Fruit fly (Drosophila melanogaster): ENCODE measurements around the gene ChT.

ChT gene

DNA sequence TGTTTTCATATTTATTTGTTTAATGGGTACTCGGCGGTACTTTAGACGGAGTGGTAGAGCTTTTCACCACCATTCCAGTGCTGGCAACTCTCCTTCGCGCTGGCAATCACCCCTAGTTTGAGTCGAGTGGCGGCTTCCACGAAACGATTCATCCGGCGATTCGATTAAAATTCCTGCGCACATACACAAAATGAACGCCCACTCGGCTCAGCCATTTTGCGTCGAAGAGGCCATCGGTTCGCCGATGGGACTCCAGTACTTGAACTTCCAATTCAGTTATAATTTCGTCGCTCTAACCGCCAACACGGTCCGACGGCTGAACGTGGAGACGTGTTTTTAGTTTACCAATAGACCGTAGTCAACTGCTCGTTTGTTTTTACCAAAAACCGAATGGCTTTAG lies at the start of gene ChT, which contains the start of gene CG46318:
Gene ChT, plus strand, starts transcription at position 273 of the 400 bp plus-strand sequence.
Gene CG46318, plus strand, starts transcription at position 273 of the 400 bp plus-strand sequence.
- TF ChIP-seq Sin3A (optimal IDR thresholded peaks at IDR 0.05) (no peak), h (optimal IDR thresholded peaks at IDR 0.05) (no peak), psq (optimal IDR thresholded peaks at IDR 0.05) (no peak), Myc (optimal IDR thresholded peaks at IDR 0.05) (no peak), ttk (optimal IDR thresholded peaks at IDR 0.05) (no peak), insv (optimal IDR thresholded peaks at IDR 0.05) (no peak)

DNA sequence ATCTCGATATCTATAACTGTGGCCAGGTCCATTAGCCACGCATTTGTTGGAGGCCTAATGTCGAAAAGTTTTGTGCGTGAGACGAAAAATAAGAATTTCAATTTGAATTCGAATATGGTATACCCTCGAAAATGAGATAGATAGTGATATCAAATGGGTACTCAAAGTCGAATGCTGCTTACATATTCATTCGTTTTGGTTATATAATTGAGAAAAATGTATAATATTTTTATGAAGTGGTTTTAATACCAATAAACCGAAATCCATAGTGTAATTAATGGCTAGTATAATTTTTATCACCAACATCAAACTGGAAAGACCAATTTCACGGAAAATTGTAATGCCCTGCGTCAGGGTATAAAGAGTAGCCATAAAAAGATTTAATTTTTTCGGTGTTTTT lies 47.3 kb upstream of the ChT start:
- TF ChIP-seq Sin3A (optimal IDR thresholded peaks at IDR 0.05) (no peak), h (optimal IDR thresholded peaks at IDR 0.05) (no peak), ttk (optimal IDR thresholded peaks at IDR 0.05) (no peak), psq (optimal IDR thresholded peaks at IDR 0.05) (no peak), Myc (optimal IDR thresholded peaks at IDR 0.05) (no peak), insv (optimal IDR thresholded peaks at IDR 0.05) (no peak)

DNA sequence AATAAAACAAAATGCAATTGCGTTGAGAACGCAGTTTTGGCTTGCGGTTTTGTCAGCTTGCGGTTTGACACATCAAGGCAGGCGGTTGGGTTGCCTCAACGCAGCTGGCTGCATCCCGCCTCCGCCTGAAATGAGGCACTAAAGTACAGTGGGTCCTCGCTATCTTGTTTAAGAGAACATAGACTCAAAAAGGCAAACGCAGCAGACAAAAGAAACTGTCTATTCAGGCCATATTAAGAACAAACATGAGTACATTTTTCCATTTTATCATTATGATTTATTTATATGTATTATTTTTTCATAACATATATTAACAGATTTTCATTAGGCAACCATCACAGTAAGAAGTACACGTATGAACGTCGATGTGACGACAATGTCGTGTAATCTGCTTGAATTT lies 40.7 kb upstream of the ChT start:
- no peak for TF ChIP-seq Sin3A (optimal IDR thresholded peaks at IDR 0.05)
- TF ChIP-seq insv (optimal IDR thresholded peaks at IDR 0.05) = no peak
- no peak for TF ChIP-seq h (optimal IDR thresholded peaks at IDR 0.05)
- TF ChIP-seq ttk (optimal IDR thresholded peaks at IDR 0.05) = no peak
- no peak for TF ChIP-seq Myc (optimal IDR thresholded peaks at IDR 0.05)
- no peak for TF ChIP-seq psq (optimal IDR thresholded peaks at IDR 0.05)

DNA sequence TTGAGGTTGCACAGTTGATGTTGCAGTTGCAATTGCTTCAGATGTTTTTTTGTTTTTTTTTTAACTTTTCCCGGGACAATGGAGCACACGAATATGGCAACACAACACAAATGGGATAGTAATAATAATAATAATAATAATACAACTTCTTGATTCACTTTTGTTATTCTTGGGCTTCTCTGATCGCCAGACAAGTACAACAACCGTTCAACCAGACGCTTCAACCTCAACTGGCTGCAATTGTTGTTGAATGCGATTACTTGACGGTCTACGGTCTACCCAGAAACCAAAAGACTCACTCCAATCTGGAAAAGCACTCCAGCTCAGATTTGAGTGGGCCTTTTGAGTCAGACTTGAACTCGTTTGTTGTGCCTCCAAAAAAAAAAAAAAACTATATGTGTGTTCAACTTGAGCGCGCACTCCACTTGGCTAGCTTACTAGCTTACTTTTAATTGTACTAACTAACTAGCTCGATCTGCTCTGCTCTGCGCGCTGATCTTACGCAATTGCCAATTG lies 39.1 kb upstream of the ChT start, which contains the start of gene CG14301:
Gene CG14301, minus strand, starts transcription at position 216 of the 516 bp plus-strand sequence.
- TF ChIP-seq h (optimal IDR thresholded peaks at IDR 0.05) (no peak), insv (optimal IDR thresholded peaks at IDR 0.05) (no peak), psq (optimal IDR thresholded peaks at IDR 0.05) (no peak), ttk (optimal IDR thresholded peaks at IDR 0.05) (no peak), Sin3A (optimal IDR thresholded peaks at IDR 0.05) (no peak)

DNA sequence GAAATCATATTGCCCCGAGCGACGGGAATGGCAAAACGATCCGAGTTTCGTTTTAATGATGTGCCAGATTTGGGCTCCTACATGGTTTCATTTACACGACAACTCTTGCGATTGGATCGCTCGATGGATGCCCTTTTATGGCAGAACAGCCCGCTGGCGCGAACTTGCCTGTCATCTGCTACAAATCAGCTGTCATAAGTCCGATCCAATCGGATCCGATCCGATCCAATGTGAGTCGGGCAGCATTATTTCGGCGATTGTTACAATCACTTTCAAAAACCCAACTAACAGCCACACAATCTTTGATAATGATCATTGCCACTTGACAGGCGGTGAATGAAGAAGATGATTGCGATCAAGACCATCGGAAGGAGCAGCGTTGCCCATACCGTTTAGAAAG lies 36.8 kb upstream of the ChT start:
- TF ChIP-seq Myc (optimal IDR thresholded peaks at IDR 0.05) (no peak), h (optimal IDR thresholded peaks at IDR 0.05) (no peak), ttk (optimal IDR thresholded peaks at IDR 0.05) (no peak), Sin3A (optimal IDR thresholded peaks at IDR 0.05) (no peak), insv (optimal IDR thresholded peaks at IDR 0.05) (no peak), psq (optimal IDR thresholded peaks at IDR 0.05) (no peak)

DNA sequence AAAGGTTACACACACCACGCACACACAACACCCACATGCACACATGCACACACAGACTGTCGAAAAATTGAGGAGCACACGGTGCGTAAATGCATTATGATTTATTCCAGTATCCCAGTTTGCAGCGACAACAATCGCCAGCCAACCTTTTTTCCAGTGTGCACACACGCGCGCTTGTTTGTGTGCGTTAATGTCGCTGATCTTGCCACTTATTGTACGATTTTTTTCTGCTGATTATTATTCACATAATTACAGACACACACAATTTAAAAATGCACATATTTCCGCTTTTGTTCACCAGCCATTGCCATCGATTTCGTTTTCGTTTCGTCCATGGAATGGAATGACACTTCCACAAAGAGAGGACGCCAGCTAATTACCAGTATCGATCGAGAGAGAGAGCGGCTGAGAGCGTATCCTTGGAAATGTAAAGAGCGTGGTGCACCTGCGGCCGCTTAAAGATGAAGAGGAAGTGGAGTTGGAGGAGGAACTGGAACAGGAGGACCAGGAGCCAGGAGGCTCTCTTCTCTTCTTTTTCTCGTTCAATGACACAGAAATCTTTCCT lies 21.9 kb upstream of the ChT start:
- no peak for TF ChIP-seq h (optimal IDR thresholded peaks at IDR 0.05)

DNA sequence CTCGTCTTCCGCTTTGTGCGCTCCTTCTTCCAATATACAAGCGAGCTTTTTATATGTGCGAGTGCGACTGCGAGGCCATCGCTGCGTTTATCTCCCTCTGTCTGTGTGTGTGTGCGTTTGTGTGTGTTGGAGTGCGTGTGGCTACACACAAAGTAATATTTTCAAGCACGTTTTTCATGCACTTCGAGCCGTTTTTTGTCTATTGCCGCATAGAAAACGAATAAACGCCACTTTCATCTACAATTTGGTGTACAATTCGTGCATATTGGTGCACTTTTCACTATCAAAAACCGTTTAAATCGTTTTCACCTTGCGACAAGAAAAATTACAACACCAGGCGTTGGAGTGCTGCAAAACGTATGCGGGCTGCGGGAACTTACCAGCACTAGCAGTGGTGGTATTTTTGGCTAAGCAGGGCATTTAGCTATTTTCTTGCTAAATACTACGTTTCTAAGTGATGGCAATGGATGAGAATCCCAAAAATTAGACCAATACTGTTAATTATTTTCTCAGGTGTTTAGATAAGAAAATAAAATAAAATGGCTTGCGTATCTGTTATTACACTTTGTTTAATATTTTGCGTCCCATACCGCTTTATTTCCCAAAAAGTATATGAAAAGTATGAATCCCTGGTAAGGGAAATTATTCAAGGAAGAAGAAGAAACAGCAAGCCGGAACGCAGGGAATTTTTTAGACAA lies 21.3 kb upstream of the ChT start, which contains the start of the genes CG31224 and CstF64:
Gene CG31224, minus strand, starts transcription at position 365 of the 698 bp plus-strand sequence.
Gene CstF64, plus strand, starts transcription at position 674 of the 698 bp plus-strand sequence.
- TF ChIP-seq Myc (optimal IDR thresholded peaks at IDR 0.05) (no peak), ttk (optimal IDR thresholded peaks at IDR 0.05) (no peak)

DNA sequence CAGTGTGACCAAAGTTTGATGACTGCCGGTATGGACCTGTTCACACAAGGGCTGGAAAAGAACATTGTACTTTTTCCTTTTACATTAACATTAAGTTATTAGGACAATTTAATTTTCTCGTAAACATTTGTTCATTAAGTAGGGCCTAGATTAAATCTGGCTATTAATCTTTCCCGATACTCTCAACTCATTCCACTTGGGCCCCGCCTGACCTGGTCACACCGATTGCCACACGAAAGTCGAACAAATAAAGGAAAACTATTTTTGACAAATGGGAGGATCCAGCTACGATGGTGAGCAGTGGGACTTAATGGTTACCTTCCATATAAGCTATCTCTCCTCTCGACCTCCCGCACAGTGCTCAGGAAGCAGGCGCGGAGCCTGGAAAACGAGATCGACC lies 16.9 kb upstream of the ChT start, which contains the start of the genes Cpsf73 and Gos28:
Gene Cpsf73, minus strand, starts transcription at position 28 of the 400 bp plus-strand sequence.
Gene Gos28, plus strand, starts transcription at position 214 of the 400 bp plus-strand sequence.
- TF ChIP-seq insv (optimal IDR thresholded peaks at IDR 0.05) (no peak), ttk (optimal IDR thresholded peaks at IDR 0.05) (no peak), h (optimal IDR thresholded peaks at IDR 0.05) (no peak), psq (optimal IDR thresholded peaks at IDR 0.05) (no peak)

DNA sequence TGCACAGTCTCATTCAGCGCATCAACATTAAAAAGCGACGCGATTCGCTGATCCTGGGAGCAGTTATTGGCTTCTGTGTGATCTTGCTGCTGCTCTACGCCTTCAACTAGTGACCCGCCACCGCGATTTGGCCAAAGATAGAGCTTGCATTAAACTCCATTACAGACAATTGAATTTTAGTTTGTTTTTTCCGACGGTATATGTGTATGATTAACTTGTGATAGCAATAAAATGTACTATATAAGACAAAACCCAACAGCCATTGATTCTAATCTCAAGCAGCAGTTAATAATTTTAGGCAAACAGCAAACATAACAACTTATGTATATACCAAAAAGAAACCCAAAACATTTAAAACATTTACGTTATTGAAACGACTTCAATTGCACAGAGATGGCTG lies 15.3 kb upstream of the ChT start, which contains the start of gene CG31231:
Gene CG31231, plus strand, starts transcription at position 301 of the 400 bp plus-strand sequence.
- TF ChIP-seq h (optimal IDR thresholded peaks at IDR 0.05) = no peak
- no peak for TF ChIP-seq ttk (optimal IDR thresholded peaks at IDR 0.05)
- TF ChIP-seq Myc (optimal IDR thresholded peaks at IDR 0.05) = no peak
- no peak for TF ChIP-seq Sin3A (optimal IDR thresholded peaks at IDR 0.05)
- TF ChIP-seq psq (optimal IDR thresholded peaks at IDR 0.05) = no peak
- no peak for TF ChIP-seq insv (optimal IDR thresholded peaks at IDR 0.05)

DNA sequence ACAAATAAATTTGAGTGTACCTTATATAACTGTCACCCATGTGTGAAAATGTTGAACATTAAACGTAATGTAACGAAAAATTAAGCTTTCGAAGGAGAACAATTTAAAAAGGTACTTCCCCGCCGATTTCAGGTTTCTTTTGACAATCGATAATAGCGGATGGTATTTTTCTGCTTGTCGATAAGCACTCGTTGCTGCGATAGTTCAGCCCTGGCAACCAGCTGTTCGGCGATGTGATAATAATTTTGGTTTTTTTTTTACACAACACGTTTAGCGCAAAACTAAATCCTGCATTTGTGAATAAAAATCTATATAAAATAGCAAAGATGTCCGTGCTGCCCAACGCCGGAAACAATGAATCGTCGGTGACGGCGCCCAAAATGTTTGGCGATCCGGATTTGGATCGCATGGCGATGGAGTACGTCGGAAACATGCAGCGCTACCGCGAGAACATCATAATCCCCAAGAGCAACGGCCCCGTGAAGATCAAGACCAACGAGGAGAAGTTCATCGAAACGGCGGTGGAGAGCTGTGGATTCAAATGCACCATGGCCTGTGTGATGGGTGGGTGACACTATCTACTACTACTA lies 12.7 kb upstream of the ChT start, which contains the start of gene CG31229:
Gene CG31229, plus strand, starts transcription at position 194 of the 590 bp plus-strand sequence.
- TF ChIP-seq ttk (optimal IDR thresholded peaks at IDR 0.05) = no peak
- no peak for TF ChIP-seq psq (optimal IDR thresholded peaks at IDR 0.05)
- no peak for TF ChIP-seq Myc (optimal IDR thresholded peaks at IDR 0.05)
- TF ChIP-seq insv (optimal IDR thresholded peaks at IDR 0.05) = no peak
- no peak for TF ChIP-seq h (optimal IDR thresholded peaks at IDR 0.05)
- TF ChIP-seq Sin3A (optimal IDR thresholded peaks at IDR 0.05) = no peak

DNA sequence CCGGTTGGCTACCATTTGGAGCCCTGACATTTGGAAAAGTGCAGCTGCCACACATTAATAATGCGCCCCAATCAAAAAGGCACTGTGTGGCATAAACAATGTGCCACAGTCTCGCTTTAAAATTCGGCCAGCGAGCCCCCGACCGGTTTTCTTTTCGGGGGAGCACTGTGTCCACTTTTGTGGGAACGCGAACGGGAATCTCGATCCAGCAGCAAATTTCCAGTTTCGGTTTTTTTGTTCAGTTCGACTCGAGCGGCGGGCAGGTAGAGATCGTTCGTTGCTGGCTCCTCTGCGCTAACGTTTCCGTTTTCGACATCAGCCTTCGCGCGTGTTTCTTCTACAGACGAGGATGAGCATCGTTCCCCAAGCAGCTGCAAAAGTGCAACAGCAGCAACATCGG lies 11.3 kb upstream of the ChT start, which contains the start of gene CG7702:
Gene CG7702, plus strand, starts transcription at position 239 of the 400 bp plus-strand sequence.
- no peak for TF ChIP-seq insv (optimal IDR thresholded peaks at IDR 0.05)
- TF ChIP-seq ttk (optimal IDR thresholded peaks at IDR 0.05) = no peak
- no peak for TF ChIP-seq Sin3A (optimal IDR thresholded peaks at IDR 0.05)
- no peak for TF ChIP-seq Myc (optimal IDR thresholded peaks at IDR 0.05)
- no peak for TF ChIP-seq psq (optimal IDR thresholded peaks at IDR 0.05)
- TF ChIP-seq h (optimal IDR thresholded peaks at IDR 0.05) = no peak

DNA sequence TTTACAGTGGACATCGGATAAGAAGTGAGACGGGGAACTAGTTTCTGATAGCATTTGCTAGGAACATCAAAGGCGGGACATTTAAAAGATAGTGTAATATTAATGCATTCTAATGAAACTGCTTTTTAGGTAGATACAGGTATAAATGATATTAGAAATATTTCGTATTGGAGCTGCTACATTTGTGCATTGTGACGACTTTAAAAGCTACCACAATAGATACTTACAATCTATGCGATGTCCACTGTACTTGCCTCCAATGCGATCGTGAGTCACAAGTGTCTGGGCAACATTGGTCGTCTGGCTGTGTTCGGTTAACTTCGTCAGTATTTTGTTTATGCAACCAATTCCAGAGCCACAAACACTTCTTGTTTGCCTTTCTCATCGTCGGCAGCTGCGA lies 10.6 kb upstream of the ChT start:
- no peak for TF ChIP-seq psq (optimal IDR thresholded peaks at IDR 0.05)
- TF ChIP-seq Sin3A (optimal IDR thresholded peaks at IDR 0.05) = no peak
- TF ChIP-seq Myc (optimal IDR thresholded peaks at IDR 0.05) = no peak
- TF ChIP-seq ttk (optimal IDR thresholded peaks at IDR 0.05) = no peak
- TF ChIP-seq insv (optimal IDR thresholded peaks at IDR 0.05) = no peak
- TF ChIP-seq h (optimal IDR thresholded peaks at IDR 0.05) = no peak
